Worm (Caenorhabditis elegans) whole organism, mixed stage, embryonic: Measurements from ENCODE around the gene T22F7.3.

ENCODE experiments used
- bed-3 ChIP-seq: fragments of 200-800 bp; sonication (Bioruptor generic); optimal IDR thresholded peaks from 3 replicates; lab custom pipeline; 2018; ENCODE audit warnings: mild to moderate bottlenecking, missing genetic modification characterization, moderate library complexity, missing compliant biosample characterization
- ceh-43 ChIP-seq: fragments of 200-800 bp; sonication (Bioruptor generic); optimal IDR thresholded peaks from 2 replicates; lab custom pipeline; 2018; ENCODE audit warnings: mild to moderate bottlenecking, missing genetic modification characterization, moderate library complexity, missing compliant biosample characterization
- ces-1 ChIP-seq: fragments of 150-350 bp; optimal IDR thresholded peaks from 2 replicates; lab custom pipeline; 2014; ENCODE audit warnings: missing biosample characterization, missing genetic modification reagents, missing genetic modification characterization
- elt-1 ChIP-seq: sonication (generic microtip); optimal IDR thresholded peaks from 2 replicates; lab custom pipeline; 2017; ENCODE audit warnings: missing genetic modification characterization, mild to moderate bottlenecking, missing compliant biosample characterization, antibody characterized with exemption, moderate library complexity, borderline replicate concordance; ENCODE audit not compliant: insufficient read depth
- hlh-1 ChIP-seq: fragments of 150-350 bp; optimal IDR thresholded peaks from 2 replicates; lab custom pipeline; 2014; ENCODE audit warnings: missing biosample characterization, missing genetic modification reagents, missing genetic modification characterization
- lin-13 ChIP-seq: fragments of 150-350 bp; optimal IDR thresholded peaks from 2 replicates; lab custom pipeline; 2014; ENCODE audit warnings: missing biosample characterization, missing genetic modification characterization
- lsy-2 ChIP-seq: fragments of 150-350 bp; optimal IDR thresholded peaks from 2 replicates; lab custom pipeline; 2014; ENCODE audit warnings: missing biosample characterization, missing genetic modification characterization
- mab-5 ChIP-seq: fragments of 150-350 bp; optimal IDR thresholded peaks from 2 replicates; lab custom pipeline; 2014; ENCODE audit warnings: missing biosample characterization, missing genetic modification characterization
- nhr-28 ChIP-seq: fragments of 150-350 bp; optimal IDR thresholded peaks from 2 replicates; lab custom pipeline; 2014; ENCODE audit warnings: missing biosample characterization, missing genetic modification characterization
- snpc-4 ChIP-seq: fragments of 150-350 bp; optimal IDR thresholded peaks from 2 replicates; lab custom pipeline; 2014; ENCODE audit warnings: missing biosample characterization, missing genetic modification characterization
- unc-39 ChIP-seq: fragments of 150-350 bp; optimal IDR thresholded peaks from 2 replicates; lab custom pipeline; 2014; ENCODE audit warnings: missing biosample characterization, missing genetic modification characterization
- unc-62 ChIP-seq: fragments of 150-350 bp; optimal IDR thresholded peaks from 2 replicates; lab custom pipeline; 2014; ENCODE audit warnings: missing biosample characterization, missing genetic modification reagents, missing genetic modification characterization

ce11 chrIII:483556-483955 lies 40.3 kb downstream of the T22F7.3 start, which contains the start of gene F10C5.3:
- TF ChIP-seq bed-3 (GFP tag; lab: Kevin White, UChicago) = no peak
- TF ChIP-seq ces-1 = no peak
- no peak for TF ChIP-seq ceh-43 (GFP tag; lab: Kevin White, UChicago)
- TF ChIP-seq snpc-4 (tag; lab: Kevin White, UChicago) = no peak
- TF ChIP-seq lsy-2 = no peak
- TF ChIP-seq lin-13 (tag; lab: Kevin White, UChicago) = no peak
- no peak for TF ChIP-seq nhr-28 (tag; lab: Kevin White, UChicago)
- TF ChIP-seq hlh-1 (tag; lab: Kevin White, UChicago) = no peak
- TF ChIP-seq elt-1 (tag; lab: Kevin White, UChicago) = no peak
- TF ChIP-seq mab-5 = no peak
- TF ChIP-seq unc-62 (GFP tag; lab: Kevin White, UChicago) = no peak
- no peak for TF ChIP-seq unc-39
